Worm (Caenorhabditis elegans) whole organism, L4 larva: ENCODE data around the gene Y51A2D.1.

Experiments
- F49E8.2 ChIP-seq: sonication (generic microtip); optimal IDR thresholded peaks from 2 replicates; lab custom pipeline; 2016; ENCODE audit warnings: missing compliant biosample characterization, mild to moderate bottlenecking, missing genetic modification characterization, borderline replicate concordance
- fos-1 ChIP-seq: fragments of 150-350 bp; optimal IDR thresholded peaks from 2 replicates; lab custom pipeline; 2014; ENCODE audit warnings: missing biosample characterization, missing genetic modification characterization
- pha-4 ChIP-seq, 2 experiments: fragments of 150-350 bp in 1 of 2; fragments of 200-800 bp in 1 of 2; sonication (Bioruptor generic) in 1 of 2; IDR thresholded peaks in 1 of 2; optimal IDR thresholded peaks in 1 of 2; 2 replicates each; pipeline versions ENCODE4 v1.3.6 to Lab custom; 2014 to 2022; ENCODE audit warnings: missing genetic modification characterization in 2 of 2, missing genetic modification reagents in 2 of 2, missing biosample characterization in 1 of 2, missing compliant biosample characterization in 1 of 2
- pqm-1 ChIP-seq: sonication (generic microtip); optimal IDR thresholded peaks from 2 replicates; lab custom pipeline; 2017; ENCODE audit warnings: missing biosample characterization, missing genetic modification characterization

- no peak for TF ChIP-seq pha-4 (GFP tag; IDR thresholded peaks at IDR 0.05; lab: Robert Waterston, UW)
- no peak for TF ChIP-seq pha-4 (tag; optimal IDR thresholded peaks at IDR 0.05; lab: Kevin White, UChicago)
- TF ChIP-seq fos-1 (tag; lab: Kevin White, UChicago), result no peak
- TF ChIP-seq F49E8.2 (tag; lab: Kevin White, UChicago), result no peak
- no peak for TF ChIP-seq pqm-1 (tag; lab: Kevin White, UChicago)
Observed at ce11 chrV:18474223-18474622, 34.4 kb upstream of the Y51A2D.1 start, which contains the start of gene srh-181.
